Worm (Caenorhabditis elegans): Measurements from ENCODE around the gene Y67A10A.7.

- TF ChIP-seq ceh-79 (tag; optimal IDR thresholded peaks at IDR 0.05), result no peak
- no peak for TF ChIP-seq ZK185.1 (tag; optimal IDR thresholded peaks at IDR 0.05; ENCODE audit: poor library complexity, severe bottlenecking)
- no peak for TF ChIP-seq F57A8.1 (GFP tag; optimal IDR thresholded peaks at IDR 0.05)
- no peak for TF ChIP-seq lin-40 (tag; optimal IDR thresholded peaks at IDR 0.05)
- no peak for TF ChIP-seq sptf-2 (GFP tag; optimal IDR thresholded peaks at IDR 0.05)
- TF ChIP-seq nhr-120 (GFP tag; IDR thresholded peaks at IDR 0.05), result no peak
- TF ChIP-seq lsy-27 (tag; optimal IDR thresholded peaks at IDR 0.05; ENCODE audit: borderline replicate concordance, insufficient read depth), result no peak
Measured at ce11 chrIV:14326283-14326682, 47.6 kb upstream of the Y67A10A.7 start, which contains the start of gene fbxa-83.
